Fruit fly (Drosophila melanogaster) whole organism, embryonic: ENCODE measurements around the gene Hsp83.

ENCODE experiments used
- Aef1 ChIP-seq: fragments of 200-800 bp; sonication (Bioruptor generic); IDR thresholded peaks from 3 replicates; pipeline ENCODE4 v1.3.6; 2022; ENCODE audit warnings: missing biosample characterization, missing genetic modification characterization
- Bteb2 ChIP-seq: fragments of 200-800 bp; sonication (Bioruptor generic); optimal IDR thresholded peaks from 2 replicates; lab custom pipeline; 2016; ENCODE audit warnings: missing biosample characterization, missing genetic modification characterization
- CG10209 ChIP-seq: fragments of 200-800 bp; sonication (Bioruptor generic); optimal IDR thresholded peaks from 3 replicates; lab custom pipeline; 2017; ENCODE audit warnings: missing biosample characterization, mild to moderate bottlenecking, missing genetic modification characterization, missing genetic modification reagents
- CG10366 ChIP-seq: fragments of 200-800 bp; sonication (Bioruptor generic); IDR thresholded peaks from 2 replicates; pipeline ENCODE4 v1.3.6; 2022; ENCODE audit warnings: missing biosample characterization, missing genetic modification characterization
- CG11695 ChIP-seq: fragments of 200-800 bp; sonication (Bioruptor generic); IDR thresholded peaks from 3 replicates; pipeline ENCODE4 v1.3.6; 2022; ENCODE audit warnings: missing biosample characterization, missing genetic modification characterization
- CG13624 ChIP-seq: fragments of 200-800 bp; sonication (Bioruptor generic); optimal IDR thresholded peaks from 2 replicates; lab custom pipeline; 2016; ENCODE audit warnings: missing biosample characterization, missing genetic modification characterization
- CG15073 ChIP-seq: fragments of 200-800 bp; sonication (Bioruptor generic); optimal IDR thresholded peaks from 2 replicates; lab custom pipeline; 2016; ENCODE audit warnings: missing biosample characterization, missing genetic modification characterization
- CG1529 ChIP-seq: fragments of 200-800 bp; sonication (Bioruptor generic); optimal IDR thresholded peaks from 3 replicates; lab custom pipeline; 2018; ENCODE audit warnings: missing biosample characterization, missing genetic modification characterization
- CG2116 ChIP-seq: fragments of 200-800 bp; sonication (Bioruptor generic); optimal IDR thresholded peaks from 3 replicates; lab custom pipeline; 2018; ENCODE audit warnings: missing biosample characterization, mild to moderate bottlenecking, missing genetic modification characterization
- CG31365 ChIP-seq: fragments of 200-800 bp; sonication (Bioruptor generic); optimal IDR thresholded peaks from 2 replicates; lab custom pipeline; 2018; ENCODE audit warnings: missing biosample characterization, mild to moderate bottlenecking, missing genetic modification characterization
- CG31388 ChIP-seq: fragments of 200-800 bp; sonication (Bioruptor generic); optimal IDR thresholded peaks from 2 replicates; lab custom pipeline; 2016; ENCODE audit warnings: missing biosample characterization, missing genetic modification characterization
- CG33557 ChIP-seq: fragments of 200-800 bp; sonication (Bioruptor generic); optimal IDR thresholded peaks from 2 replicates; lab custom pipeline; 2019; ENCODE audit warnings: missing biosample characterization, mild to moderate bottlenecking, missing genetic modification characterization, moderate library complexity
- CG3407 ChIP-seq: fragments of 200-800 bp; sonication (Bioruptor generic); optimal IDR thresholded peaks from 2 replicates; lab custom pipeline; 2018; ENCODE audit warnings: missing biosample characterization, mild to moderate bottlenecking, missing genetic modification characterization
- CG4707 ChIP-seq: fragments of 200-800 bp; sonication (Bioruptor generic); optimal IDR thresholded peaks from 2 replicates; lab custom pipeline; 2018; ENCODE audit warnings: missing biosample characterization, mild to moderate bottlenecking, missing genetic modification characterization, moderate library complexity
- CG4820 ChIP-seq: fragments of 200-800 bp; sonication (Bioruptor generic); optimal IDR thresholded peaks from 3 replicates; lab custom pipeline; 2016; ENCODE audit warnings: missing biosample characterization, missing genetic modification characterization
- CG4854 ChIP-seq: fragments of 200-800 bp; sonication (Bioruptor generic); optimal IDR thresholded peaks from 2 replicates; lab custom pipeline; 2016; ENCODE audit warnings: missing biosample characterization, missing genetic modification characterization, inconsistent platforms
- CG6683 ChIP-seq: fragments of 200-800 bp; sonication (Bioruptor generic); optimal IDR thresholded peaks from 2 replicates; lab custom pipeline; 2017; ENCODE audit warnings: missing biosample characterization, mild to moderate bottlenecking, missing genetic modification characterization, missing genetic modification reagents
- CG6791 ChIP-seq: fragments of 200-800 bp; sonication (Bioruptor generic); IDR thresholded peaks from 3 replicates; pipeline ENCODE4 v1.3.6; 2022; ENCODE audit warnings: missing biosample characterization, missing genetic modification characterization; ENCODE audit not compliant: partially characterized antibody
- Dbx ChIP-seq: fragments of 200-800 bp; sonication (Bioruptor generic); IDR thresholded peaks from 3 replicates; pipeline ENCODE4 v1.3.6; 2022; ENCODE audit warnings: missing biosample characterization, missing genetic modification characterization
- Dek ChIP-seq: fragments of 200-800 bp; sonication (Bioruptor generic); optimal IDR thresholded peaks from 3 replicates; lab custom pipeline; 2019; ENCODE audit warnings: missing biosample characterization, mild to moderate bottlenecking, missing genetic modification characterization, moderate library complexity
- Kr ChIP-seq: fragments of 200-800 bp; sonication (Bioruptor generic); optimal IDR thresholded peaks from 2 replicates; lab custom pipeline; 2017; ENCODE audit warnings: missing biosample characterization, mild to moderate bottlenecking, missing genetic modification characterization
- Max ChIP-seq: fragments of 200-800 bp; sonication (Bioruptor generic); optimal IDR thresholded peaks from 2 replicates; lab custom pipeline; 2016; ENCODE audit warnings: missing biosample characterization, mild to moderate bottlenecking, missing genetic modification characterization
- Ravus ChIP-seq: fragments of 200-800 bp; sonication (Bioruptor generic); IDR thresholded peaks from 2 replicates; pipeline ENCODE4 v1.3.6; 2022; ENCODE audit warnings: missing biosample characterization, missing genetic modification characterization
- Xrp1 ChIP-seq: fragments of 200-800 bp; sonication (Bioruptor generic); IDR thresholded peaks from 2 replicates; pipeline ENCODE4 v1.3.6; 2022; ENCODE audit warnings: missing biosample characterization, missing genetic modification characterization
- ap ChIP-seq: fragments of 200-800 bp; sonication (Bioruptor generic); IDR thresholded peaks from 2 replicates; pipeline ENCODE4 v1.3.6; 2022; ENCODE audit warnings: missing biosample characterization, missing genetic modification characterization
- bbx ChIP-seq: fragments of 200-800 bp; sonication (Bioruptor generic); IDR thresholded peaks from 2 replicates; pipeline ENCODE4 v1.3.6; 2022; ENCODE audit warnings: missing biosample characterization, missing genetic modification characterization; ENCODE audit not compliant: partially characterized antibody
- cad ChIP-seq: fragments of >200 bp; optimal IDR thresholded peaks from 2 replicates; lab custom pipeline; 2017; ENCODE audit warnings: missing biosample characterization, missing genetic modification characterization
- cato ChIP-seq: fragments of 200-800 bp; sonication (Bioruptor generic); optimal IDR thresholded peaks from 2 replicates; lab custom pipeline; 2016; ENCODE audit warnings: missing biosample characterization, missing genetic modification characterization, borderline replicate concordance
- caup ChIP-seq: fragments of 200-800 bp; sonication (Bioruptor generic); optimal IDR thresholded peaks from 3 replicates; lab custom pipeline; 2017; ENCODE audit warnings: missing biosample characterization, mild to moderate bottlenecking, missing genetic modification characterization, moderate library complexity; ENCODE audit not compliant: severe bottlenecking
- dan ChIP-seq: fragments of 200-800 bp; sonication (Bioruptor generic); IDR thresholded peaks from 2 replicates; pipeline ENCODE4 v1.3.6; 2022; ENCODE audit warnings: missing biosample characterization, missing genetic modification characterization
- dimm ChIP-seq: fragments of 200-800 bp; sonication (Bioruptor generic); IDR thresholded peaks from 2 replicates; pipeline ENCODE4 v1.3.6; 2022; ENCODE audit warnings: missing biosample characterization, missing genetic modification characterization
- esg ChIP-seq: fragments of 200-800 bp; sonication (Bioruptor generic); conservative IDR thresholded peaks from 2 replicates; pipeline ENCODE4 v1.3.6; 2022; ENCODE audit warnings: missing biosample characterization, missing genetic modification characterization
- fd3F ChIP-seq: fragments of 200-800 bp; sonication (Bioruptor generic); optimal IDR thresholded peaks from 2 replicates; lab custom pipeline; 2018; ENCODE audit warnings: missing biosample characterization, mild to moderate bottlenecking, missing genetic modification characterization, moderate library complexity
- jigr1 ChIP-seq: fragments of 200-800 bp; sonication (Bioruptor generic); IDR thresholded peaks from 3 replicates; pipeline ENCODE4 v1.3.6; 2022; ENCODE audit warnings: missing biosample characterization, missing genetic modification characterization
- kah ChIP-seq: fragments of 200-800 bp; sonication (Bioruptor generic); optimal IDR thresholded peaks from 2 replicates; lab custom pipeline; 2018; ENCODE audit warnings: missing biosample characterization, mild to moderate bottlenecking, missing genetic modification characterization
- kay ChIP-seq: fragments of 200-800 bp; sonication (Bioruptor generic); optimal IDR thresholded peaks from 2 replicates; lab custom pipeline; 2016; ENCODE audit warnings: missing biosample characterization, missing genetic modification characterization
- mam ChIP-seq: fragments of 200-800 bp; sonication (Bioruptor generic); optimal IDR thresholded peaks from 3 replicates; lab custom pipeline; 2016; ENCODE audit warnings: missing biosample characterization, missing genetic modification characterization
- nerfin-2 ChIP-seq: fragments of 200-800 bp; sonication (Bioruptor generic); IDR thresholded peaks from 2 replicates; pipeline ENCODE4 v1.3.6; 2022; ENCODE audit warnings: missing biosample characterization, missing genetic modification characterization; ENCODE audit not compliant: partially characterized antibody
- onecut ChIP-seq: fragments of 200-800 bp; sonication (Bioruptor generic); IDR thresholded peaks from 2 replicates; pipeline ENCODE4 v1.3.6; 2022; ENCODE audit warnings: missing biosample characterization, missing genetic modification characterization
- p53 ChIP-seq: fragments of 200-800 bp; sonication (Bioruptor generic); optimal IDR thresholded peaks from 2 replicates; lab custom pipeline; 2016; ENCODE audit warnings: missing biosample characterization, missing genetic modification characterization
- phol ChIP-seq: fragments of 200-800 bp; sonication (Bioruptor generic); optimal IDR thresholded peaks from 3 replicates; lab custom pipeline; 2018; ENCODE audit warnings: missing biosample characterization, mild to moderate bottlenecking, missing genetic modification characterization, moderate library complexity
- row ChIP-seq: fragments of 200-800 bp; sonication (Bioruptor generic); IDR thresholded peaks from 3 replicates; pipeline ENCODE4 v1.3.6; 2022; ENCODE audit warnings: missing biosample characterization, missing genetic modification characterization
- sd ChIP-seq: fragments of 200-800 bp; sonication (Bioruptor generic); optimal IDR thresholded peaks from 3 replicates; lab custom pipeline; 2018; ENCODE audit warnings: missing biosample characterization, mild to moderate bottlenecking, missing genetic modification characterization, moderate library complexity
- shn ChIP-seq: fragments of 200-800 bp; sonication (Bioruptor generic); optimal IDR thresholded peaks from 3 replicates; lab custom pipeline; 2016; ENCODE audit warnings: missing biosample characterization, missing genetic modification characterization
- so ChIP-seq: fragments of 200-800 bp; sonication (Bioruptor generic); IDR thresholded peaks from 3 replicates; pipeline ENCODE4 v1.3.6; 2022; ENCODE audit warnings: missing biosample characterization, missing genetic modification characterization
- tin ChIP-seq: fragments of 200-800 bp; sonication (Bioruptor generic); optimal IDR thresholded peaks from 3 replicates; lab custom pipeline; 2016; ENCODE audit warnings: missing biosample characterization, missing genetic modification characterization
- trh ChIP-seq: fragments of 200-800 bp; sonication (Bioruptor generic); optimal IDR thresholded peaks from 2 replicates; lab custom pipeline; 2016; ENCODE audit warnings: missing biosample characterization, missing genetic modification characterization
- vfl ChIP-seq: fragments of 200-800 bp; sonication (Bioruptor generic); optimal IDR thresholded peaks from 2 replicates; lab custom pipeline; 2016; ENCODE audit warnings: missing biosample characterization, missing genetic modification characterization
- wdn ChIP-seq: fragments of 200-800 bp; sonication (Bioruptor generic); IDR thresholded peaks from 2 replicates; pipeline ENCODE4 v1.3.6; 2022; ENCODE audit warnings: missing biosample characterization, missing genetic modification characterization

Hsp83 gene

DNA sequence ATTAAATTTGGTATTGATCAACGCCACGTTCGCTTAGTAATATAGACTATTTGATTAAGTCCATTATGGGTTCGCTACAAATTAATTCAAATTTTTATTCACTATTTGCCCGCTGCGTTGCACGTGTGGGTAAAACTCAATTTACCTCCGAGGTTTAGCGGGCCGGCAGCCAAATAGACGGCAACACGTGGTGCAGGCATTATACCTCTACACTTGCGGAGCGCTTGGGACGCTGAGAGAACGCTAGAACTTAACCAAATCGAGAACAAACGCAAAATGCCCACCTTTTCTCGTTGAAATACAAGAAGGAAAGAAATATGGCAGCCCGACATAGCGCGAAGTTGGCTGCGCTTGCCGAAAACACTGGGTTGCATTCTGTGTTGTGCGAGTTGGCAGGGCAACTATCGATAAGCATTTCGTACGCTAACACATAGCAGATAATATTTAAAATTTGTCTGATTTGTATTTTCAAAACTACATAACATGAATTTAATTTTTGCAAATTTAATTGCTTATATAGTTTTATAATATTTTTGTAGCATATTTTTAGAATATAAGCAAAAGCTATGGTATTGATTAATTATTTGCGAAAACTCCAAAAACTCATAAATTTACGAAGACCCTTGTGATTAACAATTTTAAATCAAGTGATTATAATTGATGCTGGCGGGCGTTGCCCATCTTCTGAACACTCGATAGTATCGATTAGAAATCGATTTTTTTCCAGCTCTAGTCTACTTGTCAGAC, 30.0 kb downstream of the Hsp83 start, which contains the start of the genes RpL28 and eIF1 (continued):
- peak; percentile 90 for TF ChIP-seq CG33557
- peak; percentile 88 for TF ChIP-seq kah (GFP tag; lab: Kevin White, UChicago)
- TF ChIP-seq CG13624 (GFP tag; lab: Kevin White, UChicago): peak; percentile 89
- TF ChIP-seq CG15073 (GFP tag; lab: Kevin White, UChicago): no peak
- peak; percentile 60; the same call in 1 of the 3 replicates for TF ChIP-seq jigr1 (GFP tag; lab: Robert Waterston, UW)
- peak; percentile 57 for TF ChIP-seq wdn (GFP tag; lab: Robert Waterston, UW)
- peak; percentile 84 for TF ChIP-seq ap (GFP tag; lab: Robert Waterston, UW)
- TF ChIP-seq cato (GFP tag; lab: Kevin White, UChicago): peak; percentile 86
- TF ChIP-seq Aef1 (GFP tag; lab: Robert Waterston, UW): peak; percentile 79
- peak; percentile 76 for TF ChIP-seq Dek
- TF ChIP-seq esg (GFP tag; lab: Robert Waterston, UW): peak; percentile 66
- peak; percentile 88 for TF ChIP-seq Kr (GFP tag; lab: Kevin White, UChicago)
- TF ChIP-seq vfl (GFP tag; lab: Kevin White, UChicago): peak; percentile 88
- no peak for TF ChIP-seq cad (GFP tag; lab: Kevin White, UChicago)
- peak; percentile 85 for TF ChIP-seq CG4854 (GFP tag; lab: Kevin White, UChicago)
- TF ChIP-seq fd3F: peak; percentile 87
- TF ChIP-seq CG6791: peak; percentile 70; the same call in 2 of the 3 replicates
- TF ChIP-seq CG11695: peak; percentile 63; the same call in 2 of the 3 replicates
- peak; percentile 68 for TF ChIP-seq bbx (GFP tag; lab: Robert Waterston, UW)
- peak; percentile 87 for TF ChIP-seq CG10366 (GFP tag; lab: Robert Waterston, UW)
- peak; percentile 90 for TF ChIP-seq Dbx
- TF ChIP-seq dan (GFP tag; lab: Robert Waterston, UW): no peak
- TF ChIP-seq CG1529 (GFP tag; lab: Kevin White, UChicago): peak; percentile 89
- peak; percentile 82 for TF ChIP-seq p53 (GFP tag; lab: Kevin White, UChicago)
- TF ChIP-seq mam (GFP tag; lab: Kevin White, UChicago): peak; percentile 82
- TF ChIP-seq caup (GFP tag; lab: Kevin White, UChicago): peak; percentile 98
- 0 out of 2 replicates have a peak, but pooled peaks have one; percentile 17 for TF ChIP-seq dimm
- no peak for TF ChIP-seq sd
- peak; percentile 87 for TF ChIP-seq row (GFP tag; lab: Robert Waterston, UW)
- TF ChIP-seq trh: peak; percentile 94
- peak; percentile 92 for TF ChIP-seq shn (GFP tag; lab: Kevin White, UChicago)
- peak; percentile 86 for TF ChIP-seq Bteb2 (GFP tag; lab: Kevin White, UChicago)
- peak; percentile 78 for TF ChIP-seq so
- TF ChIP-seq CG4820 (GFP tag; lab: Kevin White, UChicago): peak; percentile 82
- peak; percentile 51 for TF ChIP-seq nerfin-2 (GFP tag; lab: Robert Waterston, UW)
- peak; percentile 81 for TF ChIP-seq CG6683 (GFP tag; lab: Kevin White, UChicago)
- peak; percentile 95 for TF ChIP-seq CG10209 (GFP tag; lab: Kevin White, UChicago)
- peak; percentile 94 for TF ChIP-seq Max (GFP tag; lab: Kevin White, UChicago)
- peak; percentile 39; the same call in 1 of the 2 replicates for TF ChIP-seq Xrp1 (GFP tag; lab: Robert Waterston, UW)
- TF ChIP-seq Ravus (GFP tag; lab: Robert Waterston, UW): no peak; the same call in 1 of the 2 replicates
- TF ChIP-seq CG3407: peak; percentile 92
- peak; percentile 90 for TF ChIP-seq CG4707 (GFP tag; lab: Kevin White, UChicago)
- TF ChIP-seq onecut (GFP tag; lab: Robert Waterston, UW): peak; percentile 89
- peak; percentile 68 for TF ChIP-seq CG31388 (GFP tag; lab: Kevin White, UChicago)
- TF ChIP-seq CG31365 (tag; lab: Kevin White, UChicago): peak; percentile 83
- peak; percentile 91 for TF ChIP-seq tin (GFP tag; lab: Kevin White, UChicago)
- TF ChIP-seq CG2116 (GFP tag; lab: Kevin White, UChicago): peak; percentile 100
- peak; percentile 99 for TF ChIP-seq phol (tag; lab: Kevin White, UChicago)
- peak; percentile 61 for TF ChIP-seq kay (GFP tag; lab: Kevin White, UChicago)
